Fruit fly (Drosophila melanogaster) whole organism, larva: Measurements from ENCODE around the gene CG13458.

Experiments used
- noc ChIP-seq: fragments of 200-800 bp; sonication (Bioruptor generic); optimal IDR thresholded peaks from 3 replicates; lab custom pipeline; 2019; ENCODE audit warnings: missing biosample characterization, mild to moderate bottlenecking, missing genetic modification characterization, moderate library complexity

The CG13458 gene

DNA sequence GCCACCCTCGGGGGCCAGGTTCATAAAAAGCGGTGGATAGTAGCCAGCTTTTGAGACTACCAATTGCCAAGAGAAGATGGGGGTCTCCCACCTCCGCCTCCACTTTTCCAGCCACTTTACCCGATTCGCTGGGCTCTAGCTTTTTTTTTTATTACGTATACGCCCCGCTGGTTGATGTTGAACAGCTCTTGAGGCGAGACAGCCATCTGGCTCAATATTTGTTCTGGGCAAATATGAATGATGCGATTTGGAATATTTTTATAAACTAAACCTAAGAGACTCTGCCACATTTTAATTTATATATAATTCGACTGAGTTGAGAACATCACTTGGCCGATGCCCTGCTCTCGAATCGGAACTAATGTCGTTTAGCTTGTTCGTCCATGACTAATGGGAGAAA is 36.7 kb downstream of the CG13458 start:
- no peak for TF ChIP-seq noc (tag; lab: Kevin White, UChicago)

DNA sequence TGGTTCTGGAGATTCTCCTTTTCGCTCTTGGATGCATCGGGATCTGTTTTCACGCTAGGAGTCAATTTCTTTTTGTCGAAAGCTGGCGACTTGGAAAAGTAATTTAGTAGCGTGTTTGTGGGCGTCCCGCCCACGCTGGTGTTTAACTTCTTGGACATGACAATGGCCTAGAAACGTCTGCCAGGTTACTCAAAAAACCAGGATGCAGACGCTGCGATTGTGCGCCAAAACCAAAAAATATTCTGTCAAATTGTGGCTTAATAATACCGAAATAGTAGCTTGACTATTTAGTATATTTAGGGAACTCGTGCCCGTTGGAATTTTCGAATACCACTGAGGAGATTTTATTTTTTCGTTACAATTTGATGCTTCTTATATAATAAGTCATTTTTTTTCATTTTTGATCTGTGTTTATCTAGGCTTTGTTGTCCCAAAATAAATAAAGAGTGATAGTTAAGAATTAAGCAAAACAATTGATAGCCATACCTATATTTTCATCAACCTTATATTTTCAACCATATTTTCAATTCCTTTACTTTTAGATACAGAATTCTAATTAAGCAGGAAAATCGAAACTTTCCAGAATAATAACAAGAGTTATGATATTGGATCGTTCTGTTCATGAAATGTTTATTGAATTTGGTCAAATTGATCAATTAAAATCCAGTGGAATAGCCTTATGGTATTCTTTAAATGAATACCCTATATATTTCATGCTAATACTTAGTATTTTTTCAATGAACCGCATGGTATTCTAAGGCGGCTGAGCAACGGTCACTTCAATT is 45.2 kb downstream of the CG13458 start, which contains the start of the genes Msh6 and Prp31:
TSS of gene Msh6 (minus strand) at position 233 of the 785 bp plus-strand sequence.
TSS of gene Prp31 (plus strand) at position 771 of the 785 bp plus-strand sequence.
- no peak for TF ChIP-seq noc (tag; lab: Kevin White, UChicago)

DNA sequence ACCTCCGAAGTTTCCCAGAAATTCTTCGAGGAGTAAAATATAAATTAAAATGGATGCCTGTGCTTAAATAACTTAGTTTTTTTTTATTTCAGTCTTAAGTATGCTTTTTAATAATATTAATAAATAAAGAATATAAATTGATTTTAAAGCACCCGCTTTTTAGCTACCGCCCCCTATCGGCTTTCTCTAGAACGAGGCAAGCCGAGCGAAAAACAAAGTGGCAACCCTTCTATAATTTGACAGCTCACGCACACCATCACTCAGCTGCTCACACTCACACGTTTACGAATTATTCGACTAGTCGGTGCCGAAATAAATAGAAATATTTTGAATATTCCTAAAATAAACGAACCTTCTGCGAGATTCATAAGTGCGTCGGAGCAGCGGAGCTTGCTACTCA is 48.2 kb downstream of the CG13458 start, which contains the start of gene CG6878:
TSS of gene CG6878 (plus strand) at position 269 of the 400 bp plus-strand sequence.
- TF ChIP-seq noc (tag; lab: Kevin White, UChicago): no peak

DNA sequence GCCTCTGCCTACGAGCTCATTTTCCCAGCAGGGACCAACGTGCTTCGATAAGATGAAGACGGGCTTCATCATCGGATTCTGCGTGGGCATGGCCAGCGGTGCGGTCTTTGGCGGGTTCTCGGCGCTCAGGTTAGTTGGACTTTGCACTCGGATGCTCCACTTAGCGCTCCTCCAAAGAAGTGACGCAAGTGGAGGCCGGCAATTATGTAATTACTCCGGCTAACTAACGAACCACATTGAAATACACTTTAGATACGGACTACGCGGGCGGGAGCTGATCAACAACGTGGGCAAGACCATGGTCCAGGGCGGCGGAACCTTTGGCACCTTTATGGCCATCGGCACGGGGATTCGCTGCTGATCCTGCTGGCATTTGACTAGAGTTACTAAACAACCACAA is 48.6 kb downstream of the CG13458 start:
- TF ChIP-seq noc (tag; lab: Kevin White, UChicago): no peak

DNA sequence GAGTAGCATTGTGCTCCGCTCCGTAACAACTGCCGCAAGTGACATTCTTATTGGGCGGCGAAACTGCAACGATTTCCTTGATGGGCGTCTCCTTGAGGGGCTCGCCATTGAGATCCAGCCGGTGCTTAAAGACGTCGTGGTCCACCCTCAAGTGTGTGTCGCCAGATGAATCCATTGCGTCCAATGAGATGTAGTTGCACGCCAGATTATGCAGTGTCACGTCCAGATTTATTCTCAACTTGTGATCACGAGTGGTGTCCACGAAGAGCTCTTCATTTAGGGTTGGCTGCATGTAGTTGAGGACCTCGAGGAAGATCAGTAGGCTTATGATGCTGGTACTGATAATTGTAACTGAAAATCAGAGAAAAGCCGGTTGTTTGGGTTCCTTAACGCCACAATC is 49.6 kb downstream of the CG13458 start:
- no peak for TF ChIP-seq noc (tag; lab: Kevin White, UChicago)

DNA sequence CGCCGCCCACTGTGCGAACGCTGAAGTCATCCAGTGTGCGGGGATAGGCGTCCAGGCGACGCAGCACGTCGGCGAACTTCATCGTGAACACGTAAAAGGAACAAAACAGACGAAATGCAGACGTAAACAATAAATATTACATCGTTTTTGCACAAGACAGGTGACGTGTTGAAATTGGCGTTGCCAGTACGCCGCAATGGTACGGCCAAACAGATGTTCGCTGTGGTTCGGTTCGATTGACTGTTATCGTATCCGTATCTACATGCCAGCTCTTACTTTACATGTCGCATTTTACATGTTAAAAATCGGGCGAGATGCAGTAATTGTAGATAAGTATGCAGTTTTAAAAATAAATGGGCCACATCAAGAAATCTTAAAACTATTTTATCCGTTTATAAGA is 50.1 kb downstream of the CG13458 start, which contains the start of gene CG7011:
TSS of gene CG7011 (minus strand) at position 215 of the 400 bp plus-strand sequence.
- TF ChIP-seq noc (tag; lab: Kevin White, UChicago): no peak
